Worm (Caenorhabditis elegans): ENCODE data around the gene C02E7.6.
A peak's percentile ranks its signal among the peaks of the same experiment; 100 is the strongest.

C02E7.6 gene

ce11 chrV:4918664-4919257 lies at the start of gene C02E7.6:
Gene C02E7.6, plus strand, starts transcription at chrV:4919207.
- TF ChIP-seq rpc-1 (optimal IDR thresholded peaks at IDR 0.05) = no peak
- no peak for TF ChIP-seq rpc-1 (tag; optimal IDR thresholded peaks at IDR 0.05)
- 0 out of 2 replicates have a peak, but pooled peaks have one; percentile 29 for TF ChIP-seq hsf-1 (GFP tag; IDR thresholded peaks at IDR 0.05)

- no peak for TF ChIP-seq xnd-1 (tag; optimal IDR thresholded peaks at IDR 0.05)
- no peak for TF ChIP-seq snpc-3.4 (tag; optimal IDR thresholded peaks at IDR 0.05)
- TF ChIP-seq chd-7 (tag; optimal IDR thresholded peaks at IDR 0.05) = no peak
- TF ChIP-seq snpc-1.3 (tag; optimal IDR thresholded peaks at IDR 0.05; ENCODE audit: insufficient read depth) = no peak
- no peak for TF ChIP-seq F49E8.2 (tag; optimal IDR thresholded peaks at IDR 0.05; ENCODE audit: insufficient read depth)
- TF ChIP-seq ceh-40 (GFP tag; IDR thresholded peaks at IDR 0.05) = no peak
- TF ChIP-seq hlh-26 (GFP tag; conservative IDR thresholded peaks at IDR 0.05) = no peak
These were observed 48.4 kb upstream of the C02E7.6 start for ce11 chrV:4870627-4871026.

ce11 chrV:4871992-4872391 lies 47.0 kb upstream of the C02E7.6 start, which contains the start of gene srd-33:
Gene srd-33, plus strand, starts transcription at chrV:4872292.
- TF ChIP-seq madf-3 (GFP tag; IDR thresholded peaks at IDR 0.05) (no peak), attf-6 (GFP tag; IDR thresholded peaks at IDR 0.05) (no peak)

- TF ChIP-seq tbp1 (GFP tag; optimal IDR thresholded peaks at IDR 0.05) (no peak), tlf-1 (GFP tag; optimal IDR thresholded peaks at IDR 0.05) (no peak), sptf-2 (GFP tag; optimal IDR thresholded peaks at IDR 0.05) (no peak), madf-6 (GFP tag; IDR thresholded peaks at IDR 0.05) (no peak), snpc-4 (GFP tag; optimal IDR thresholded peaks at IDR 0.05) (no peak), snpc-4 (tag; optimal IDR thresholded peaks at IDR 0.05) (no peak), F49E8.2 (tag; optimal IDR thresholded peaks at IDR 0.05; ENCODE audit: insufficient read depth) (no peak), hmg-20 (GFP tag; IDR thresholded peaks at IDR 0.05) (no peak), athp-1 (tag; optimal IDR thresholded peaks at IDR 0.05) (no peak), let-526 (GFP tag; IDR thresholded peaks at IDR 0.05) (no peak), F22D6.2 (tag; optimal IDR thresholded peaks at IDR 0.05) (no peak), nhr-27 (tag; optimal IDR thresholded peaks at IDR 0.05) (no peak), F33H1.4 (GFP tag; IDR thresholded peaks at IDR 0.05) (no peak)
These were observed 41.4 kb upstream of the C02E7.6 start, which contains the start of gene T19H12.6 for ce11 chrV:4877587-4877986. Gene T19H12.6, minus strand, starts transcription at chrV:4877687.

- TF ChIP-seq ceh-91 (GFP tag; IDR thresholded peaks at IDR 0.05) = no peak
- no peak for TF ChIP-seq attf-5 (GFP tag; optimal IDR thresholded peaks at IDR 0.05)
- TF ChIP-seq Y95B8A.8 (GFP tag; IDR thresholded peaks at IDR 0.05) = no peak
- TF ChIP-seq F37B4.10 (GFP tag; IDR thresholded peaks at IDR 0.05) = no peak
- no peak for TF ChIP-seq lag-1 (GFP tag; IDR thresholded peaks at IDR 0.05)
- TF ChIP-seq F49E8.2 (tag; optimal IDR thresholded peaks at IDR 0.05; ENCODE audit: insufficient read depth) = no peak
- TF ChIP-seq lin-54 (GFP tag; optimal IDR thresholded peaks at IDR 0.05) = no peak
- TF ChIP-seq F52B5.7 (tag; optimal IDR thresholded peaks at IDR 0.05) = no peak
- no peak for TF ChIP-seq lin-26 (GFP tag; IDR thresholded peaks at IDR 0.05)
- TF ChIP-seq dpff-1 (tag; optimal IDR thresholded peaks at IDR 0.05) = no peak
- TF ChIP-seq fkh-3 (tag; optimal IDR thresholded peaks at IDR 0.05) = no peak
- no peak for TF ChIP-seq F23B12.7 (tag; optimal IDR thresholded peaks at IDR 0.05; ENCODE audit: insufficient read depth)
- TF ChIP-seq pbrm-1 (GFP tag; IDR thresholded peaks at IDR 0.05) = no peak
- TF ChIP-seq sptf-2 (GFP tag; optimal IDR thresholded peaks at IDR 0.05) = no peak
- TF ChIP-seq cebp-2 (GFP tag; IDR thresholded peaks at IDR 0.05) = no peak
- TF ChIP-seq egrh-3 (GFP tag; IDR thresholded peaks at IDR 0.05) = no peak
- no peak for TF ChIP-seq let-607 (tag; optimal IDR thresholded peaks at IDR 0.05)
- TF ChIP-seq T07F8.4 (tag; optimal IDR thresholded peaks at IDR 0.05) = no peak
- no peak for TF ChIP-seq atf-7 (tag; optimal IDR thresholded peaks at IDR 0.05)
- no peak for TF ChIP-seq nfya-1 (tag; optimal IDR thresholded peaks at IDR 0.05; ENCODE audit: borderline replicate concordance, insufficient read depth)
These were observed 39.8 kb upstream of the C02E7.6 start, which contains the start of gene T19H12.15 for ce11 chrV:4879251-4879650. Gene T19H12.15, minus strand, starts transcription at chrV:4879351.

Measured in whole organism, young adult.